Fruit fly (Drosophila melanogaster): Measurements from ENCODE around the gene CG9393.

DNA sequence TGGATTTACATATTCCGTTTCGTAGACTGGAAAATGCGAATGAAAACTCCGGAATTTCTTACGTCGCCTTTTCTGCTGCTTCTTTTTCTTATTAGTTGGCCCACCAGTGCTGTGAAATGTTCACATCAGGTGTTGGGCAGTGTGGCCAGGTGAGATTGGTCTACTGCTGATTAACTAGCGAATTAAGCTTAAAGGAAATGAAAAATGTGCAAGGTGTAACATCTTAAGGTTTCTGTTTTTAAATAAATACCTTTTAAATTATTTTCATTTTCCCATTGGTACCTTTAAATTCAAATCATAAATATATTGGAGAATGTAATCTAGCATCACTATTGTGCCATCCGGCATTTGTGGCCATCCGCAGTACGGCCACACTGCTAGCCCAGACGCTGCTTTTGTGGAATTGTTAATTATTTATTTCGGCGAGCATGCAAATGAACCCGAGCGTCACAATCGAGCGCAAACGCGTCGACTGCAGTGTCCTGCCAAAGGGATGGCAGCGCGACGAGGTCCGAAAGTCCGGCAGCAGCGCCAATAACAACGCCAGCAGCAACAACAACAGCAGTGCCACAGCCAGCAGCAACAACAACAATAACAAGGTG lies 4.0 kb downstream of the CG9393 start, which contains the start of the genes AP-1mu and MBD-like:
- TF ChIP-seq bab1 (GFP tag; optimal IDR thresholded peaks at IDR 0.05) (peak; percentile 75), kay (GFP tag; ENCODE audit: borderline replicate concordance) (no peak), pad (GFP tag; optimal IDR thresholded peaks at IDR 0.05) (peak; percentile 71), cnc (optimal IDR thresholded peaks at IDR 0.05) (no peak)
